Fruit fly (Drosophila melanogaster) whole organism: ENCODE data around the gene CG33723.

Source experiments
- CG8478 ChIP-seq: fragments of >200 bp; optimal IDR thresholded peaks from 2 replicates; lab custom pipeline; 2018; ENCODE audit warnings: inconsistent platforms
- Dll ChIP-seq: fragments of >200 bp; optimal IDR thresholded peaks from 2 replicates; lab custom pipeline; 2017
- EcR ChIP-seq, 2 experiments: fragments of >200 bp; optimal IDR thresholded peaks; 2 replicates each; lab custom pipeline; 2017; ENCODE audit warnings: missing biosample characterization in 2 of 2, missing genetic modification characterization in 2 of 2, missing genetic modification reagents in 2 of 2
- pan ChIP-seq: fragments of >200 bp; optimal IDR thresholded peaks from 2 replicates; lab custom pipeline; 2017
- psq ChIP-seq: fragments of >200 bp; optimal IDR thresholded peaks from 2 replicates; lab custom pipeline; 2017
- usp ChIP-seq: fragments of >200 bp; optimal IDR thresholded peaks from 2 replicates; lab custom pipeline; 2017; ENCODE audit warnings: missing biosample characterization, missing genetic modification characterization, mixed read lengths

CG33723 gene

dm6 chr2L:9426534-9426933 lies 14.0 kb downstream of the CG33723 start, which contains the start of gene Fbp2:
Fbp2 (plus strand) TSS chr2L:9426784.
- no peak for TF ChIP-seq CG8478

- TF ChIP-seq usp (GFP tag; lab: Kevin White, UChicago), result no peak
- no peak for TF ChIP-seq EcR (GFP tag; optimal IDR thresholded peaks at IDR 0.05; lab: Kevin White, UChicago)
- no peak for TF ChIP-seq CG8478
- no peak for TF ChIP-seq Dll (lab: Kevin White, UChicago)
- TF ChIP-seq psq (lab: Kevin White, UChicago), result no peak
- no peak for TF ChIP-seq pan
Observed at dm6 chr2L:9424193-9424592, 16.3 kb downstream of the CG33723 start.

- TF ChIP-seq usp (GFP tag; lab: Kevin White, UChicago) (no peak), CG8478 (no peak), EcR (GFP tag; optimal IDR thresholded peaks at IDR 0.05; lab: Kevin White, UChicago) (no peak), pan (no peak), Dll (lab: Kevin White, UChicago) (no peak), psq (lab: Kevin White, UChicago) (no peak)
Observed at dm6 chr2L:9421312-9421711, 19.2 kb downstream of the CG33723 start.

dm6 chr2L:9420660-9421059 lies 19.9 kb downstream of the CG33723 start:
- TF ChIP-seq pan (no peak), Dll (lab: Kevin White, UChicago) (no peak), CG8478 (no peak), usp (GFP tag; lab: Kevin White, UChicago) (no peak), EcR (GFP tag; optimal IDR thresholded peaks at IDR 0.05; lab: Kevin White, UChicago) (no peak), psq (lab: Kevin White, UChicago) (no peak)

- no peak for TF ChIP-seq usp (GFP tag; lab: Kevin White, UChicago)
- TF ChIP-seq CG8478, result no peak
- no peak for TF ChIP-seq EcR (GFP tag; optimal IDR thresholded peaks at IDR 0.05; lab: Kevin White, UChicago)
- TF ChIP-seq pan, result no peak
- TF ChIP-seq Dll (lab: Kevin White, UChicago), result no peak
- TF ChIP-seq psq (lab: Kevin White, UChicago), result no peak
Observed at dm6 chr2L:9416244-9416758, 24.2 kb downstream of the CG33723 start, which contains the start of gene Mco1. Mco1 (plus strand) TSS chr2L:9416588.

- TF ChIP-seq pan (no peak), psq (lab: Kevin White, UChicago) (no peak), usp (GFP tag; lab: Kevin White, UChicago) (no peak), EcR (GFP tag; optimal IDR thresholded peaks at IDR 0.05; lab: Kevin White, UChicago) (no peak), Dll (lab: Kevin White, UChicago) (no peak), CG8478 (no peak)
Observed at dm6 chr2L:9415053-9415452, 25.5 kb downstream of the CG33723 start, which contains the start of gene Shawl. Shawl (minus strand) TSS chr2L:9415156.

dm6 chr2L:9400153-9400552 lies 40.4 kb downstream of the CG33723 start:
- no peak for TF ChIP-seq psq (lab: Kevin White, UChicago)

dm6 chr2L:9397888-9398287 lies 42.7 kb downstream of the CG33723 start, which contains the start of gene CG4438:
CG4438 (minus strand) TSS chr2L:9397988.
- TF ChIP-seq EcR (GFP tag; optimal IDR thresholded peaks at IDR 0.05; lab: Kevin White, UChicago) (no peak), usp (GFP tag; lab: Kevin White, UChicago) (no peak), pan (no peak), psq (lab: Kevin White, UChicago) (no peak), Dll (lab: Kevin White, UChicago) (no peak), CG8478 (no peak)

dm6 chr2L:9396396-9396795 lies 44.1 kb downstream of the CG33723 start:
- no peak for TF ChIP-seq pan
